Fruit fly (Drosophila melanogaster) whole organism, embryonic: ENCODE data around the gene CG34034.

Source experiments
- Adf1 ChIP-seq: fragments of 200-800 bp; sonication (Bioruptor generic); IDR thresholded peaks from 2 replicates; pipeline ENCODE4 v1.3.6; 2022; ENCODE audit warnings: missing biosample characterization, missing genetic modification characterization
- BEAF-32 ChIP-seq: fragments of 200-800 bp; sonication (Bioruptor generic); optimal IDR thresholded peaks from 3 replicates; lab custom pipeline; 2017; ENCODE audit warnings: missing biosample characterization, missing genetic modification characterization, mild to moderate bottlenecking, moderate library complexity, missing genetic modification reagents
- Bgb ChIP-seq: fragments of 200-800 bp; sonication (Bioruptor generic); IDR thresholded peaks from 2 replicates; pipeline ENCODE4 v1.3.6; 2022; ENCODE audit warnings: missing biosample characterization, missing genetic modification characterization; ENCODE audit not compliant: partially characterized antibody
- CG10366 ChIP-seq: fragments of 200-800 bp; sonication (Bioruptor generic); IDR thresholded peaks from 2 replicates; pipeline ENCODE4 v1.3.6; 2022; ENCODE audit warnings: missing biosample characterization, missing genetic modification characterization
- CG11398 ChIP-seq: fragments of 200-800 bp; sonication (Bioruptor generic); optimal IDR thresholded peaks from 2 replicates; lab custom pipeline; 2016; ENCODE audit warnings: missing biosample characterization, missing genetic modification characterization
- CG11723 ChIP-seq: fragments of 200-800 bp; sonication (Bioruptor generic); optimal IDR thresholded peaks from 2 replicates; lab custom pipeline; 2017; ENCODE audit warnings: missing biosample characterization, mild to moderate bottlenecking, missing genetic modification characterization
- CG12104 ChIP-seq: fragments of 200-800 bp; sonication (Bioruptor generic); optimal IDR thresholded peaks from 3 replicates; lab custom pipeline; 2016; ENCODE audit warnings: missing biosample characterization, missing genetic modification characterization
- CG12299 ChIP-seq: fragments of 200-800 bp; sonication (Bioruptor generic); optimal IDR thresholded peaks from 2 replicates; lab custom pipeline; 2018; ENCODE audit warnings: missing biosample characterization, mild to moderate bottlenecking, missing genetic modification characterization
- CG12659 ChIP-seq: fragments of 200-800 bp; sonication (Bioruptor generic); optimal IDR thresholded peaks from 3 replicates; lab custom pipeline; 2017; ENCODE audit warnings: mild to moderate bottlenecking, missing biosample characterization, missing genetic modification reagents, missing genetic modification characterization
- CG13287 ChIP-seq: fragments of 200-800 bp; sonication (Bioruptor generic); IDR thresholded peaks from 2 replicates; pipeline ENCODE4 v1.3.6; 2022; ENCODE audit warnings: missing biosample characterization, missing genetic modification characterization; ENCODE audit not compliant: partially characterized antibody
- CG13296 ChIP-seq: fragments of 200-800 bp; sonication (Bioruptor generic); optimal IDR thresholded peaks from 3 replicates; lab custom pipeline; 2018; ENCODE audit warnings: missing biosample characterization, mild to moderate bottlenecking, missing genetic modification characterization
- CG15479 ChIP-seq: fragments of 200-800 bp; sonication (Bioruptor generic); optimal IDR thresholded peaks from 3 replicates; lab custom pipeline; 2019; ENCODE audit warnings: missing biosample characterization, mild to moderate bottlenecking, missing genetic modification characterization, moderate library complexity
- CG1647 ChIP-seq: fragments of 200-800 bp; sonication (Bioruptor generic); optimal IDR thresholded peaks from 3 replicates; lab custom pipeline; 2016; ENCODE audit warnings: missing biosample characterization, missing genetic modification characterization
- CG16815 ChIP-seq: fragments of 200-800 bp; sonication (Bioruptor generic); optimal IDR thresholded peaks from 3 replicates; lab custom pipeline; 2017; ENCODE audit warnings: missing biosample characterization, mild to moderate bottlenecking, missing genetic modification characterization
- CG17829 ChIP-seq: fragments of 200-800 bp; optimal IDR thresholded peaks from 2 replicates; lab custom pipeline; 2019; ENCODE audit warnings: missing biosample characterization, mild to moderate bottlenecking, missing genetic modification characterization, moderate library complexity
- CG17912 ChIP-seq: fragments of 200-800 bp; sonication (Bioruptor generic); optimal IDR thresholded peaks from 2 replicates; lab custom pipeline; 2018; ENCODE audit warnings: missing biosample characterization, mild to moderate bottlenecking, missing genetic modification characterization
- CG18764 ChIP-seq: fragments of 200-800 bp; sonication (Bioruptor generic); optimal IDR thresholded peaks from 3 replicates; lab custom pipeline; 2016; ENCODE audit warnings: missing biosample characterization, missing genetic modification characterization
- CG2116 ChIP-seq: fragments of 200-800 bp; sonication (Bioruptor generic); optimal IDR thresholded peaks from 3 replicates; lab custom pipeline; 2018; ENCODE audit warnings: missing biosample characterization, mild to moderate bottlenecking, missing genetic modification characterization
- CG2199 ChIP-seq: fragments of 200-800 bp; sonication (Bioruptor generic); IDR thresholded peaks from 3 replicates; pipeline ENCODE4 v1.3.6; 2022; ENCODE audit warnings: missing biosample characterization, missing genetic modification characterization
- CG2202 ChIP-seq: fragments of 200-800 bp; sonication (Bioruptor generic); optimal IDR thresholded peaks from 2 replicates; lab custom pipeline; 2018; ENCODE audit warnings: missing biosample characterization, mild to moderate bottlenecking, missing genetic modification characterization
- CG3281 ChIP-seq: fragments of 200-800 bp; sonication (Bioruptor generic); optimal IDR thresholded peaks from 3 replicates; lab custom pipeline; 2017; ENCODE audit warnings: missing biosample characterization, mild to moderate bottlenecking, missing genetic modification characterization
- CG8924 ChIP-seq: fragments of 200-800 bp; optimal IDR thresholded peaks from 3 replicates; lab custom pipeline; 2019; ENCODE audit warnings: missing biosample characterization, mild to moderate bottlenecking, missing genetic modification characterization, moderate library complexity
- CG8944 ChIP-seq: fragments of 200-800 bp; sonication (Bioruptor generic); optimal IDR thresholded peaks from 3 replicates; lab custom pipeline; 2016; ENCODE audit warnings: missing biosample characterization, missing genetic modification characterization
- CG9797 ChIP-seq: fragments of 200-800 bp; sonication (Bioruptor generic); optimal IDR thresholded peaks from 3 replicates; lab custom pipeline; 2018; ENCODE audit warnings: missing biosample characterization, mild to moderate bottlenecking, missing genetic modification characterization
- HLHmδ ChIP-seq: fragments of 200-800 bp; sonication (Bioruptor generic); optimal IDR thresholded peaks from 2 replicates; lab custom pipeline; 2018; ENCODE audit warnings: missing biosample characterization, mild to moderate bottlenecking, missing genetic modification characterization, moderate library complexity
- Hand ChIP-seq: fragments of 200-800 bp; sonication (Bioruptor generic); optimal IDR thresholded peaks from 2 replicates; lab custom pipeline; 2017; ENCODE audit warnings: mild to moderate bottlenecking, missing biosample characterization, missing genetic modification reagents, missing genetic modification characterization
- MBD-R2 ChIP-seq: fragments of 200-800 bp; sonication (Bioruptor generic); IDR thresholded peaks from 2 replicates; pipeline ENCODE4 v1.3.6; 2022; ENCODE audit warnings: missing biosample characterization, missing genetic modification characterization
- MESR4 ChIP-seq: fragments of 200-800 bp; sonication (Bioruptor generic); optimal IDR thresholded peaks from 2 replicates; lab custom pipeline; 2018; ENCODE audit warnings: missing biosample characterization, mild to moderate bottlenecking, missing genetic modification characterization, moderate library complexity
- Med ChIP-seq: fragments of 200-800 bp; sonication (Bioruptor generic); peaks from one replicate; lab custom pipeline; 2016; ENCODE audit warnings: missing biosample characterization, missing genetic modification characterization, mild to moderate bottlenecking, inconsistent platforms, moderate library complexity
- Mrtf ChIP-seq: fragments of 200-800 bp; sonication (Bioruptor generic); IDR thresholded peaks from 3 replicates; pipeline ENCODE4 v1.3.6; 2022; ENCODE audit warnings: missing biosample characterization, missing genetic modification characterization
- Myb ChIP-seq: fragments of 200-800 bp; sonication (Bioruptor generic); optimal IDR thresholded peaks from 2 replicates; lab custom pipeline; 2016; ENCODE audit warnings: missing biosample characterization, missing genetic modification characterization
- Nf-YC ChIP-seq: fragments of 200-800 bp; optimal IDR thresholded peaks from 3 replicates; lab custom pipeline; 2019; ENCODE audit warnings: missing biosample characterization, mild to moderate bottlenecking, missing genetic modification characterization, moderate library complexity
- NfI ChIP-seq: fragments of 200-800 bp; sonication (Bioruptor generic); optimal IDR thresholded peaks from 3 replicates; lab custom pipeline; 2018; ENCODE audit warnings: missing biosample characterization, mild to moderate bottlenecking, missing genetic modification characterization, moderate library complexity
- Oli ChIP-seq: fragments of 200-800 bp; sonication (Bioruptor generic); optimal IDR thresholded peaks from 2 replicates; lab custom pipeline; 2018; ENCODE audit warnings: missing biosample characterization, mild to moderate bottlenecking, missing genetic modification characterization, moderate library complexity
- Pdp1 ChIP-seq, 2 experiments: fragments of 200-800 bp; sonication (Bioruptor generic); optimal IDR thresholded peaks; 3 replicates each; lab custom pipeline; 2016; ENCODE audit warnings: missing biosample characterization in 2 of 2, missing genetic modification characterization in 2 of 2, mild to moderate bottlenecking in 1 of 2, moderate library complexity in 1 of 2
- TFAM ChIP-seq: fragments of 200-800 bp; sonication (Bioruptor generic); optimal IDR thresholded peaks from 2 replicates; lab custom pipeline; 2017; ENCODE audit warnings: missing biosample characterization, missing genetic modification characterization, inconsistent platforms
- Trl ChIP-seq, 3 experiments: fragments of >200 bp in 2 of 3; fragments of 200-800 bp in 1 of 3; sonication (Bioruptor generic) in 1 of 3; optimal IDR thresholded peaks; 2 replicates in 1 of 3; 3 replicates in 2 of 3; lab custom pipeline; 2016 to 2017; ENCODE audit warnings: missing biosample characterization in 1 of 3, missing genetic modification characterization in 1 of 3
- Xrp1 ChIP-seq: fragments of 200-800 bp; sonication (Bioruptor generic); IDR thresholded peaks from 2 replicates; pipeline ENCODE4 v1.3.6; 2022; ENCODE audit warnings: missing biosample characterization, missing genetic modification characterization
- az2 ChIP-seq: fragments of 200-800 bp; sonication (Bioruptor generic); optimal IDR thresholded peaks from 3 replicates; lab custom pipeline; 2016; ENCODE audit warnings: missing biosample characterization, missing genetic modification characterization
- chinmo ChIP-seq: fragments of 200-800 bp; sonication (Bioruptor generic); IDR thresholded peaks from 4 replicates; pipeline ENCODE4 v1.3.6; 2022; ENCODE audit warnings: missing biosample characterization, missing genetic modification characterization; ENCODE audit not compliant: partially characterized antibody
- cwo ChIP-seq: fragments of 200-800 bp; sonication (Bioruptor generic); optimal IDR thresholded peaks from 3 replicates; lab custom pipeline; 2017; ENCODE audit warnings: missing biosample characterization, missing genetic modification characterization, mild to moderate bottlenecking, moderate library complexity, missing genetic modification reagents
- dati ChIP-seq: fragments of 200-800 bp; sonication (Bioruptor generic); IDR thresholded peaks from 2 replicates; pipeline ENCODE4 v1.3.6; 2022; ENCODE audit warnings: missing biosample characterization, missing genetic modification characterization
- dm ChIP-seq: fragments of 200-800 bp; sonication (Bioruptor generic); optimal IDR thresholded peaks from 3 replicates; lab custom pipeline; 2016; ENCODE audit warnings: missing biosample characterization, missing genetic modification characterization
- fru ChIP-seq: fragments of >200 bp; optimal IDR thresholded peaks from 2 replicates; lab custom pipeline; 2017
- jing ChIP-seq: fragments of 200-800 bp; sonication (Bioruptor generic); optimal IDR thresholded peaks from 2 replicates; lab custom pipeline; 2018; ENCODE audit warnings: missing biosample characterization, mild to moderate bottlenecking, missing genetic modification characterization
- maf-S ChIP-seq: fragments of 200-800 bp; sonication (Bioruptor generic); optimal IDR thresholded peaks from 2 replicates; lab custom pipeline; 2016; ENCODE audit warnings: missing biosample characterization, missing genetic modification characterization
- nmo ChIP-seq: fragments of 200-800 bp; sonication (Bioruptor generic); optimal IDR thresholded peaks from 2 replicates; lab custom pipeline; 2018; ENCODE audit warnings: missing biosample characterization, mild to moderate bottlenecking, missing genetic modification characterization, moderate library complexity
- prd ChIP-seq, 3 experiments: fragments of >200 bp in 2 of 3; fragments of 200-800 bp in 1 of 3; sonication (Bioruptor generic) in 1 of 3; optimal IDR thresholded peaks in 2 of 3; IDR thresholded peaks in 1 of 3; 2 replicates in 2 of 3; 3 replicates in 1 of 3; pipeline versions ENCODE4 v1.3.6 to Lab custom; 2017 to 2022; ENCODE audit warnings: missing biosample characterization in 1 of 3, missing genetic modification characterization in 1 of 3
- pzg ChIP-seq: fragments of 200-800 bp; sonication (Bioruptor generic); optimal IDR thresholded peaks from 3 replicates; lab custom pipeline; 2018; ENCODE audit warnings: missing biosample characterization, mild to moderate bottlenecking, missing genetic modification characterization, moderate library complexity
- zfh2 ChIP-seq: fragments of 200-800 bp; sonication (Bioruptor generic); optimal IDR thresholded peaks from 2 replicates; lab custom pipeline; 2016; ENCODE audit warnings: missing biosample characterization, missing genetic modification characterization

Gene CG34034

DNA sequence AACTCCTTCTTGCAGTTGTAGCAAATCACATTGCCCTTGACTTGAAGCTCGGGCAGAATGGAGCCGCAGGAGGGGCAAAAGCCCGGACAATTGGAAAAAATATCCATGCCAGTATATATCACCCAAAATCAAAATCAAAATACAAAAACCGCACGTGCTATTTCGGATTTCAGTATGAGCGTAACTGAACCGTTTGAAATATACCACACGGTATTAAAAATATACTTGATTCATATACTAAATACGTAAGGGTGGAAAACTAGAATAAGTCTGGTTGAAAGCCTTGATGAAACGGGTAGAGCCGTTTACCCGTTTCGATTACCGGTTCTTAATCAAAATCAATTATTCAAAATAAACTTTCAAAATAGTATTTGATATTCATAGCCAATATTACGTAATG is 38.8 kb upstream of the CG34034 start, which contains the start of gene Polr1H (continued):
- peak; percentile 74 for TF ChIP-seq CG9797
- peak; percentile 91 for TF ChIP-seq cwo (GFP tag; lab: Kevin White, UChicago)
- TF ChIP-seq Pdp1 (GFP tag; optimal IDR thresholded peaks at IDR 0.05; lab: Kevin White, UChicago): peak in 1 of 2 experiments; percentile 75
- TF ChIP-seq CG12104 (GFP tag; lab: Kevin White, UChicago): no peak
- TF ChIP-seq Med: peak; percentile 68
- TF ChIP-seq chinmo (GFP tag; lab: Robert Waterston, UW): 0 out of 4 replicates have a peak, but pooled peaks have one; percentile 57
- TF ChIP-seq pzg (GFP tag; lab: Kevin White, UChicago): peak; percentile 91
- no peak for TF ChIP-seq CG8924
- no peak for TF ChIP-seq Trl (optimal IDR thresholded peaks at IDR 0.05; lab: Kevin White, UChicago)
- TF ChIP-seq Trl (GFP tag; optimal IDR thresholded peaks at IDR 0.05; lab: Kevin White, UChicago): no peak
- peak; percentile 90 for TF ChIP-seq dm (GFP tag; lab: Kevin White, UChicago)
- no peak for TF ChIP-seq NfI (GFP tag; lab: Kevin White, UChicago)
- TF ChIP-seq Nf-YC (tag; lab: Kevin White, UChicago): no peak
- no peak for TF ChIP-seq CG13296 (GFP tag; lab: Kevin White, UChicago)
- no peak for TF ChIP-seq Mrtf (GFP tag; lab: Robert Waterston, UW)
- TF ChIP-seq CG2202 (tag; lab: Kevin White, UChicago): no peak
- no peak for TF ChIP-seq maf-S
- TF ChIP-seq jing (GFP tag; lab: Kevin White, UChicago): no peak
- no peak for TF ChIP-seq CG15479
- no peak for TF ChIP-seq prd (optimal IDR thresholded peaks at IDR 0.05; lab: Kevin White, UChicago)
- no peak for TF ChIP-seq prd (GFP tag; IDR thresholded peaks at IDR 0.05; lab: Robert Waterston, UW)
- no peak for TF ChIP-seq Adf1
- no peak for TF ChIP-seq HLHmδ
- TF ChIP-seq CG16815 (GFP tag; lab: Kevin White, UChicago): no peak
- TF ChIP-seq az2: no peak
- TF ChIP-seq Oli (tag; lab: Kevin White, UChicago): no peak
- TF ChIP-seq CG10366 (GFP tag; lab: Robert Waterston, UW): no peak
- TF ChIP-seq CG8944 (GFP tag; lab: Kevin White, UChicago): no peak
- TF ChIP-seq Xrp1: no peak
- no peak for TF ChIP-seq zfh2 (GFP tag; lab: Kevin White, UChicago)
- TF ChIP-seq CG18764: no peak
- peak; percentile 37 for TF ChIP-seq CG12659 (GFP tag; lab: Kevin White, UChicago)
- TF ChIP-seq CG17829 (tag; lab: Kevin White, UChicago): no peak
- no peak for TF ChIP-seq dati (GFP tag; lab: Robert Waterston, UW)
- TF ChIP-seq MESR4 (GFP tag; lab: Kevin White, UChicago): peak; percentile 61
- no peak for TF ChIP-seq CG1647 (GFP tag; lab: Kevin White, UChicago)
- no peak for TF ChIP-seq CG11398 (GFP tag; lab: Kevin White, UChicago)
- TF ChIP-seq CG11723 (GFP tag; lab: Kevin White, UChicago): no peak
- TF ChIP-seq nmo (GFP tag; lab: Kevin White, UChicago): peak; percentile 26
- TF ChIP-seq TFAM (GFP tag; lab: Kevin White, UChicago): no peak
- TF ChIP-seq CG3281 (GFP tag; lab: Kevin White, UChicago): no peak
- peak; percentile 21 for TF ChIP-seq CG2116 (GFP tag; lab: Kevin White, UChicago)
- no peak for TF ChIP-seq Bgb
- TF ChIP-seq Myb (GFP tag; lab: Kevin White, UChicago): peak; percentile 78
- peak; percentile 31 for TF ChIP-seq BEAF-32 (GFP tag; lab: Kevin White, UChicago)
- TF ChIP-seq Hand (GFP tag; lab: Kevin White, UChicago): no peak
- no peak for TF ChIP-seq CG12299
- TF ChIP-seq CG17912 (GFP tag; lab: Kevin White, UChicago): no peak
- TF ChIP-seq fru: no peak
- TF ChIP-seq CG13287 (GFP tag; lab: Robert Waterston, UW): peak; percentile 59
- TF ChIP-seq MBD-R2 (GFP tag; lab: Robert Waterston, UW): peak; percentile 49; the same call in 1 of the 2 replicates
- no peak for TF ChIP-seq CG2199
